Fruit fly (Drosophila melanogaster) whole organism, prepupa: Measurements from ENCODE around the gene CG14401.

Experiments
- Blimp-1 ChIP-seq: fragments of 200-800 bp; sonication (Bioruptor generic); optimal IDR thresholded peaks from 3 replicates; lab custom pipeline; 2017; ENCODE audit warnings: missing biosample characterization, missing genetic modification characterization, mild to moderate bottlenecking, moderate library complexity, missing genetic modification reagents
- CG10631 ChIP-seq: fragments of 200-800 bp; sonication (Bioruptor generic); optimal IDR thresholded peaks from 2 replicates; lab custom pipeline; 2016; ENCODE audit warnings: missing biosample characterization, missing genetic modification characterization
- CG11294 ChIP-seq: fragments of 200-800 bp; sonication (Bioruptor generic); IDR thresholded peaks from 2 replicates; pipeline ENCODE4 v1.3.6; 2022; ENCODE audit warnings: missing biosample characterization, missing genetic modification characterization
- CG11902 ChIP-seq: fragments of 200-800 bp; sonication (Bioruptor generic); optimal IDR thresholded peaks from 3 replicates; lab custom pipeline; 2016; ENCODE audit warnings: missing biosample characterization, missing genetic modification characterization
- CG15336 ChIP-seq: fragments of 200-800 bp; sonication (Bioruptor generic); IDR thresholded peaks from 2 replicates; pipeline ENCODE4 v1.3.6; 2022; ENCODE audit warnings: missing biosample characterization, missing genetic modification characterization
- CG1621 ChIP-seq: fragments of 200-800 bp; sonication (Bioruptor generic); optimal IDR thresholded peaks from 3 replicates; lab custom pipeline; 2018; ENCODE audit warnings: missing biosample characterization, mild to moderate bottlenecking, missing genetic modification characterization
- CG3032 ChIP-seq: fragments of 200-800 bp; optimal IDR thresholded peaks from 2 replicates; lab custom pipeline; 2019; ENCODE audit warnings: missing biosample characterization, mild to moderate bottlenecking, missing genetic modification characterization, moderate library complexity
- CG31627 ChIP-seq: fragments of 200-800 bp; sonication (Bioruptor generic); optimal IDR thresholded peaks from 3 replicates; lab custom pipeline; 2016; ENCODE audit warnings: missing biosample characterization, missing genetic modification characterization
- CG32006 ChIP-seq: fragments of 200-800 bp; sonication (Bioruptor generic); optimal IDR thresholded peaks from 3 replicates; lab custom pipeline; 2017; ENCODE audit warnings: missing biosample characterization, mild to moderate bottlenecking, missing genetic modification characterization
- CG34406 ChIP-seq: fragments of 200-800 bp; sonication (Bioruptor generic); optimal IDR thresholded peaks from 3 replicates; lab custom pipeline; 2016; ENCODE audit warnings: missing biosample characterization, missing genetic modification characterization
- CG3919 ChIP-seq: fragments of 200-800 bp; sonication (Bioruptor generic); optimal IDR thresholded peaks from 3 replicates; lab custom pipeline; 2016; ENCODE audit warnings: missing biosample characterization, missing genetic modification characterization
- CG6163 ChIP-seq: fragments of 200-800 bp; sonication (Bioruptor generic); IDR thresholded peaks from 3 replicates; pipeline ENCODE4 v1.3.6; 2022; ENCODE audit warnings: missing biosample characterization, missing genetic modification characterization
- CG6276 ChIP-seq: fragments of 200-800 bp; sonication (Bioruptor generic); optimal IDR thresholded peaks from 2 replicates; lab custom pipeline; 2017; ENCODE audit warnings: missing biosample characterization, mild to moderate bottlenecking, missing genetic modification characterization
- CG6808 ChIP-seq: fragments of 200-800 bp; sonication (Bioruptor generic); optimal IDR thresholded peaks from 3 replicates; lab custom pipeline; 2017; ENCODE audit warnings: missing biosample characterization, missing genetic modification characterization, mild to moderate bottlenecking, moderate library complexity, missing genetic modification reagents
- CG6854 ChIP-seq: fragments of 200-800 bp; sonication (Bioruptor generic); optimal IDR thresholded peaks from 2 replicates; lab custom pipeline; 2017; ENCODE audit warnings: missing biosample characterization, mild to moderate bottlenecking, missing genetic modification characterization
- CG9139 ChIP-seq: fragments of 200-800 bp; sonication (Bioruptor generic); optimal IDR thresholded peaks from 3 replicates; lab custom pipeline; 2017; ENCODE audit warnings: missing biosample characterization, mild to moderate bottlenecking, missing genetic modification characterization
- Eip75B ChIP-seq: fragments of 200-800 bp; sonication (Bioruptor generic); optimal IDR thresholded peaks from 3 replicates; lab custom pipeline; 2016; ENCODE audit warnings: missing biosample characterization, missing genetic modification characterization
- Eip78C ChIP-seq: fragments of 200-800 bp; sonication (Bioruptor generic); peaks from one replicate; lab custom pipeline; 2016; ENCODE audit warnings: missing biosample characterization, missing genetic modification characterization
- Eip93F ChIP-seq: fragments of 200-800 bp; sonication (Bioruptor generic); optimal IDR thresholded peaks from 2 replicates; lab custom pipeline; 2016; ENCODE audit warnings: missing biosample characterization, mild to moderate bottlenecking, missing genetic modification characterization
- Ets21C ChIP-seq: fragments of 200-800 bp; sonication (Bioruptor generic); optimal IDR thresholded peaks from 3 replicates; lab custom pipeline; 2016; ENCODE audit warnings: missing biosample characterization, missing genetic modification characterization
- Ets96B ChIP-seq: fragments of 200-800 bp; optimal IDR thresholded peaks from 2 replicates; lab custom pipeline; 2019; ENCODE audit warnings: missing biosample characterization, mild to moderate bottlenecking, missing genetic modification characterization, moderate library complexity
- Gug ChIP-seq: fragments of 200-800 bp; sonication (Bioruptor generic); IDR thresholded peaks from 2 replicates; pipeline ENCODE4 v1.3.6; 2022; ENCODE audit warnings: missing biosample characterization, missing genetic modification characterization
- Hr39 ChIP-seq: fragments of 200-800 bp; sonication (Bioruptor generic); optimal IDR thresholded peaks from 2 replicates; lab custom pipeline; 2016; ENCODE audit warnings: missing biosample characterization, missing genetic modification characterization
- Hr4 ChIP-seq: fragments of 200-800 bp; sonication (Bioruptor generic); optimal IDR thresholded peaks from 3 replicates; lab custom pipeline; 2016; ENCODE audit warnings: missing biosample characterization, missing genetic modification characterization
- Lpt ChIP-seq: fragments of 200-800 bp; sonication (Bioruptor generic); optimal IDR thresholded peaks from 3 replicates; lab custom pipeline; 2016; ENCODE audit warnings: missing biosample characterization, missing genetic modification characterization
- Met ChIP-seq: fragments of 200-800 bp; sonication (Bioruptor generic); optimal IDR thresholded peaks from 3 replicates; lab custom pipeline; 2016; ENCODE audit warnings: missing biosample characterization, missing genetic modification characterization
- Smox ChIP-seq: fragments of 200-800 bp; sonication (Bioruptor generic); optimal IDR thresholded peaks from 3 replicates; lab custom pipeline; 2016; ENCODE audit warnings: missing biosample characterization, missing genetic modification characterization
- Sox102F ChIP-seq: fragments of 200-800 bp; sonication (Bioruptor generic); optimal IDR thresholded peaks from 2 replicates; lab custom pipeline; 2016; ENCODE audit warnings: missing biosample characterization, mild to moderate bottlenecking, missing genetic modification characterization
- Sox14 ChIP-seq: fragments of 200-800 bp; sonication (Bioruptor generic); optimal IDR thresholded peaks from 3 replicates; lab custom pipeline; 2016; ENCODE audit warnings: missing biosample characterization, missing genetic modification characterization
- achi ChIP-seq: fragments of 200-800 bp; sonication (Bioruptor generic); optimal IDR thresholded peaks from 3 replicates; lab custom pipeline; 2016; ENCODE audit warnings: missing biosample characterization, missing genetic modification characterization
- acj6 ChIP-seq: fragments of 200-800 bp; sonication (Bioruptor generic); optimal IDR thresholded peaks from 3 replicates; lab custom pipeline; 2016; ENCODE audit warnings: missing biosample characterization, missing genetic modification characterization
- dac ChIP-seq: fragments of 200-800 bp; sonication (Bioruptor generic); optimal IDR thresholded peaks from 2 replicates; lab custom pipeline; 2017; ENCODE audit warnings: missing biosample characterization, mild to moderate bottlenecking, missing genetic modification characterization
- dsx ChIP-seq: fragments of 200-800 bp; optimal IDR thresholded peaks from 3 replicates; lab custom pipeline; 2019; ENCODE audit warnings: missing biosample characterization, mild to moderate bottlenecking, missing genetic modification characterization, moderate library complexity; ENCODE audit not compliant: poor library complexity, severe bottlenecking
- esn ChIP-seq: fragments of 200-800 bp; sonication (Bioruptor generic); optimal IDR thresholded peaks from 2 replicates; lab custom pipeline; 2016; ENCODE audit warnings: missing biosample characterization, mild to moderate bottlenecking, missing genetic modification characterization, moderate library complexity
- fd59A ChIP-seq: fragments of 200-800 bp; sonication (Bioruptor generic); optimal IDR thresholded peaks from 2 replicates; lab custom pipeline; 2017; ENCODE audit warnings: missing biosample characterization, mild to moderate bottlenecking, missing genetic modification characterization, missing genetic modification reagents
- fd85E ChIP-seq: fragments of 200-800 bp; sonication (Bioruptor generic); optimal IDR thresholded peaks from 3 replicates; lab custom pipeline; 2016; ENCODE audit warnings: missing biosample characterization, missing genetic modification characterization
- fkh ChIP-seq: fragments of 200-800 bp; sonication (Bioruptor generic); optimal IDR thresholded peaks from 3 replicates; lab custom pipeline; 2017; ENCODE audit warnings: missing biosample characterization, mild to moderate bottlenecking, missing genetic modification characterization, moderate library complexity
- lz ChIP-seq: fragments of 200-800 bp; sonication (Bioruptor generic); optimal IDR thresholded peaks from 3 replicates; lab custom pipeline; 2016; ENCODE audit warnings: missing biosample characterization, missing genetic modification characterization
- pdm3 ChIP-seq: fragments of 200-800 bp; sonication (Bioruptor generic); optimal IDR thresholded peaks from 3 replicates; lab custom pipeline; 2016; ENCODE audit warnings: missing biosample characterization, missing genetic modification characterization
- salr ChIP-seq, 2 experiments: fragments of 200-800 bp; sonication (Bioruptor generic); optimal IDR thresholded peaks; 3 replicates each; lab custom pipeline; 2016 to 2018; ENCODE audit warnings: missing biosample characterization in 2 of 2, missing genetic modification characterization in 2 of 2, mild to moderate bottlenecking in 1 of 2
- ss ChIP-seq, 2 experiments: fragments of 200-800 bp; sonication (Bioruptor generic); optimal IDR thresholded peaks; 2 replicates in 1 of 2; 3 replicates in 1 of 2; lab custom pipeline; 2017 to 2018; ENCODE audit warnings: mild to moderate bottlenecking in 2 of 2, missing biosample characterization in 2 of 2, missing genetic modification characterization in 2 of 2, moderate library complexity in 1 of 2
- svp ChIP-seq: fragments of 200-800 bp; sonication (Bioruptor generic); peaks from one replicate; lab custom pipeline; 2016; ENCODE audit warnings: missing biosample characterization, missing genetic modification characterization
- topi ChIP-seq: fragments of 200-800 bp; sonication (Bioruptor generic); optimal IDR thresholded peaks from 3 replicates; lab custom pipeline; 2016; ENCODE audit warnings: missing biosample characterization, missing genetic modification characterization
- vri ChIP-seq: fragments of 200-800 bp; sonication (Bioruptor generic); optimal IDR thresholded peaks from 3 replicates; lab custom pipeline; 2016; ENCODE audit warnings: missing biosample characterization, mild to moderate bottlenecking, missing genetic modification characterization

Gene CG14401

DNA sequence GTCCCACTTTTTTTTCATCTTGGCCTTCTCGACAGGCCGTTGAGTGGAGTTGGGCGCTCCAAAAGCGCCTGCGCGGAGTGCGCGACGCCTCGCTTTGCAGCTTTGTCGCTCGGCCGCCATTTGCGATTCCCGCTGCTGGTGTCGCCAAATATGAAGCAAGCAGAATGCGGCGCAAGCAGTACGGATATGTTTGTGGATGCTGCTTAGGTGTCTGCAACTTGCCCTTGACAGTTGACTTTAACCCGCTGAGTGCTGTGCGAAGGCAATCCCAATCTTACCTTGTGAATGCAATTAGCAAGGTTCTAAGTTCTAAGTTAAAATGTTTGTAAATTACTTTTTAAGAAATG is 47.7 kb upstream of the CG14401 start:
- TF ChIP-seq svp (peak; percentile 84), fd59A (peak; percentile 9), fd85E (GFP tag; lab: Kevin White, UChicago) (no peak), ss (GFP tag; optimal IDR thresholded peaks at IDR 0.05; lab: Kevin White, UChicago) (peak in 1 of 2 experiments; percentile 64), Hr4 (GFP tag; lab: Kevin White, UChicago) (no peak), Smox (GFP tag; lab: Kevin White, UChicago) (peak; percentile 10), Hr39 (GFP tag; lab: Kevin White, UChicago) (peak; percentile 38), CG31627 (GFP tag; lab: Kevin White, UChicago) (peak; percentile 8), achi (GFP tag; lab: Kevin White, UChicago) (peak; percentile 11), salr (GFP tag; optimal IDR thresholded peaks at IDR 0.05; lab: Kevin White, UChicago) (no peak), dsx (GFP tag; lab: Kevin White, UChicago) (peak; percentile 71), topi (GFP tag; lab: Kevin White, UChicago) (peak; percentile 25), CG11902 (GFP tag; lab: Kevin White, UChicago) (no peak), CG6854 (GFP tag; lab: Kevin White, UChicago) (peak; percentile 38), CG6163 (GFP tag; lab: Robert Waterston, UW) (peak; percentile 63), Met (GFP tag; lab: Kevin White, UChicago) (peak; percentile 14), esn (GFP tag; lab: Kevin White, UChicago) (peak; percentile 25), dac (GFP tag; lab: Kevin White, UChicago) (no peak), CG11294 (GFP tag; lab: Robert Waterston, UW) (0 out of 2 replicates have a peak, but pooled peaks have one; percentile 12), Sox14 (GFP tag; lab: Kevin White, UChicago) (no peak)
- TF ChIP-seq, all 60 proteins: peak for 14

DNA sequence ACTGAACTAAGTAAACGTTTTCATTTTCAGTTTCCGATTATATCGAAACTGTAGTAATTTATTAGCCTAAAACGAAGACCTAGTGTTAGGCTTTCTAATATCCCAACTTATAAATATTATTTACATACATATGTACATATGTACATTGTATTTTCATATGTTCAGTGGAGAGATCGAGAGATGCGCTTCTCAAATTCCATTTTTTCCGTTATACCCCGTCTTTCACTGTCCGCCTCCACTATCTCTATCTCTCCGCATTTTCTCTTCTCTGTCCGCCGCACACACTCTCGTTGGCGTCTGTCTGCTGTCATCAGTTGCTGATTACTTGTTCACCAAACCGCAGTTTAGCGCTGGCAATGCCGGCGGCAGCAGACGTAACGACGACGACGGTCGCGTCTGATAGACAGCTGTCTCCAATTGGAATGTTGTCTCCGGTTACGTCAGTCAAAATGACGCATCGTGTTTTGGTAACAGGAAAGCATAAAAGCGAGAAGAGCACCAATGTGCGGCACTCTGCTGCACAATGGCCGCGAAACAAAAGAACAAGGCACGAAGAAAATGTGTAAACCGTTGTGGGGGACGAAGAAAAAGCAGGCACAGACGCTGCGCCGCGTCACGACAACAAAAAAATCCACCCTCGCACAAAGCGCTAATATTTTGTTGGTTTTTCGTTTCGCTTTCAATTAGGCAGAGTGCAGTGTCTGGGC is 47.0 kb upstream of the CG14401 start, which contains the start of gene CG9331:
TSS of gene CG9331 (plus strand) at position 340 of the 707 bp plus-strand sequence.
- TF ChIP-seq CG9139 (GFP tag; lab: Kevin White, UChicago) (no peak), CG15336 (GFP tag; lab: Robert Waterston, UW) (peak; percentile 9; the same call in 1 of the 2 replicates), CG6854 (GFP tag; lab: Kevin White, UChicago) (no peak), lz (GFP tag; lab: Kevin White, UChicago) (no peak), CG11294 (GFP tag; lab: Robert Waterston, UW) (no peak), Eip75B (GFP tag; lab: Kevin White, UChicago) (no peak), CG6276 (GFP tag; lab: Kevin White, UChicago) (no peak), topi (GFP tag; lab: Kevin White, UChicago) (no peak), CG32006 (GFP tag; lab: Kevin White, UChicago) (no peak), dsx (GFP tag; lab: Kevin White, UChicago) (no peak), Ets21C (GFP tag; lab: Kevin White, UChicago) (no peak), acj6 (no peak), Eip78C (GFP tag; lab: Kevin White, UChicago) (peak; percentile 81), Met (GFP tag; lab: Kevin White, UChicago) (no peak), fkh (GFP tag; lab: Kevin White, UChicago) (no peak), Blimp-1 (peak; percentile 59), CG10631 (peak; percentile 39), Gug (no peak), CG3032 (no peak), CG1621 (tag; lab: Kevin White, UChicago) (peak; percentile 42), pdm3 (no peak), CG6808 (GFP tag; lab: Kevin White, UChicago) (no peak), esn (GFP tag; lab: Kevin White, UChicago) (no peak), CG6163 (GFP tag; lab: Robert Waterston, UW) (peak; percentile 56; the same call in 2 of the 3 replicates), dac (GFP tag; lab: Kevin White, UChicago) (no peak), Sox14 (GFP tag; lab: Kevin White, UChicago) (peak; percentile 85), Smox (GFP tag; lab: Kevin White, UChicago) (no peak), Lpt (GFP tag; lab: Kevin White, UChicago) (no peak), CG31627 (GFP tag; lab: Kevin White, UChicago) (no peak), Ets96B (no peak), CG34406 (no peak), Eip93F (peak; percentile 5), CG3919 (no peak), Sox102F (GFP tag; lab: Kevin White, UChicago) (peak; percentile 39), vri (GFP tag; lab: Kevin White, UChicago) (peak; percentile 100), Hr39 (GFP tag; lab: Kevin White, UChicago) (no peak), svp (no peak)
